Fruit fly (Drosophila melanogaster): ENCODE data around the gene CG34263.

The CG34263 gene

DNA sequence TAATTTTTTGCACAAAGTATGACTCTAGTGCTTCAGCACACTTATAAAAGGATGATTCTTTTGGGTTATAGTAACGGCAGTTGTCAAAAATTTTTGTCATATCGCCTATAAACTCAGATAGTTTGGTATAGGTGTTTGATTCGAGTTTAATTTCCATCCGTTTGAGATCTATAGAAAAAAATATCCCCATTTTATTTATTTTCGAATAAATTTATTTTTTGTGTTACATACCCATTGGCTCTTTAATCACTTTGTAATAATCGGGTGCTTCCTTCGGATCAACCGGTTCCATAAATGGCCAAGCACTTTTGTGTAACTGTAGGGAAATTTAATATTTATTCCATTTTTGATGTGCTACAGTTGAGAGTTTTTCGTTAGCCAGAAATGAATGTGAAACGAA lies 31.4 kb downstream of the CG34263 start:
- TF ChIP-seq Jra (GFP tag; optimal IDR thresholded peaks at IDR 0.05), result no peak
- TF ChIP-seq dl (GFP tag; optimal IDR thresholded peaks at IDR 0.05; ENCODE audit: insufficient read depth in 1 of 2, partially characterized antibody in 2 of 2), result no peak
- TF ChIP-seq sv (GFP tag; optimal IDR thresholded peaks at IDR 0.05), result no peak
- TF ChIP-seq Hr78 (GFP tag; optimal IDR thresholded peaks at IDR 0.05), result no peak
- TF ChIP-seq Abd-B (GFP tag; optimal IDR thresholded peaks at IDR 0.05), result no peak
- no peak for TF ChIP-seq tai (GFP tag; optimal IDR thresholded peaks at IDR 0.05)
- TF ChIP-seq sage (GFP tag; optimal IDR thresholded peaks at IDR 0.05), result no peak
- TF ChIP-seq Rel (GFP tag; optimal IDR thresholded peaks at IDR 0.05), result no peak
- no peak for TF ChIP-seq Rel (tag; optimal IDR thresholded peaks at IDR 0.05)
- TF ChIP-seq HLH106 (tag; optimal IDR thresholded peaks at IDR 0.05), result no peak
- no peak for TF ChIP-seq jim (GFP tag; optimal IDR thresholded peaks at IDR 0.05)
- TF ChIP-seq fru (GFP tag; optimal IDR thresholded peaks at IDR 0.05), result no peak
- TF ChIP-seq Dfd (GFP tag; optimal IDR thresholded peaks at IDR 0.05), result no peak
- no peak for TF ChIP-seq psq (GFP tag; optimal IDR thresholded peaks at IDR 0.05)
- TF ChIP-seq Hr83 (GFP tag; optimal IDR thresholded peaks at IDR 0.05; ENCODE audit: poor library complexity, severe bottlenecking), result no peak
- TF ChIP-seq N (GFP tag; optimal IDR thresholded peaks at IDR 0.05), result no peak
- no peak for TF ChIP-seq GATAd (GFP tag; optimal IDR thresholded peaks at IDR 0.05)
- no peak for TF ChIP-seq rgr (GFP tag; optimal IDR thresholded peaks at IDR 0.05)
- no peak for TF ChIP-seq lola (GFP tag; optimal IDR thresholded peaks at IDR 0.05)

DNA sequence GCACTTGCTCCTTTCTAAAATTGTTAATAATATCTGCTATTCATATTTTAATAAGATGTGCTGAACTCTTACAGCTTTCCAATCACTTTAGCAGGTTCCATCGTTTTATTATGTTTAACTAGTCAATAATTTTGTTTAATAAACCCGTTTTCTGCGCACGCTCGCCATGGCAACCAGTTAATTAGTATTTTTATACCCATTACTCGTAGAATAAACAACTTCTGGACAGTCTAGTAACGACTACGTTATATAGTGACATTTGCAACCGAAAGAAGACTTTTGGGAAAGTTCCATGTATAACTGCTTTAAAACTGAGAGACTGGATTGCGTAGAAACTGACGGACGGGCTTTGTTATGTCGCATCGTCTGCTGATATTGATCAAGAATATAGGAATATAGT lies 32.5 kb downstream of the CG34263 start, which contains the start of gene CG34453:
Gene CG34453 (minus strand): TSS at position 101 of the 400 bp plus-strand sequence.
- TF ChIP-seq psq (GFP tag; optimal IDR thresholded peaks at IDR 0.05) (no peak), Vsx2 (GFP tag; optimal IDR thresholded peaks at IDR 0.05; ENCODE audit: partially characterized antibody) (no peak), OdsH (GFP tag; optimal IDR thresholded peaks at IDR 0.05) (no peak), GATAd (GFP tag; optimal IDR thresholded peaks at IDR 0.05) (no peak), Dfd (GFP tag; optimal IDR thresholded peaks at IDR 0.05) (no peak), Mio (GFP tag; optimal IDR thresholded peaks at IDR 0.05) (no peak), CG9705 (GFP tag; optimal IDR thresholded peaks at IDR 0.05) (no peak), Myc (optimal IDR thresholded peaks at IDR 0.05) (no peak), brk (GFP tag; optimal IDR thresholded peaks at IDR 0.05) (no peak), Hr83 (GFP tag; optimal IDR thresholded peaks at IDR 0.05; ENCODE audit: poor library complexity, severe bottlenecking) (no peak), dl (GFP tag; optimal IDR thresholded peaks at IDR 0.05; ENCODE audit: insufficient read depth in 1 of 2, partially characterized antibody in 2 of 2) (no peak), N (GFP tag; optimal IDR thresholded peaks at IDR 0.05) (no peak), h (GFP tag; optimal IDR thresholded peaks at IDR 0.05) (no peak)

DNA sequence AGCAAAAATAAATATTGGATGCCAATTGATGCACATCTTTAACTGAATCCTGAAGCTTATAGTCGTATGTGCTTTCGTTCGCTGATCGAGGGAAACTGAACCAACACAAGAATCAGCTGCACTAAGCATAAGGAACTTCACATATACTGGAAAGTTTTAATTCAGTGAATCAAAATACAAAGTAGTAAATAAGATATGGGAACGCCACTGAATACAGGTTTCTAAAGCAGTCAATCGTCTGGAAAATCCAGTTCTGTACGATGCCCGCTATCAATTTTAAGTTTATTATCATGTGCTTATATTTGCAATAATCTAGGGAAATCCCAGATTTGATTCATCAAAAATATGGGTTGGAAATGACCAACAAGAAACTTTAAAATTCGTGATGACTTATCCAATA lies 33.4 kb downstream of the CG34263 start, which contains the start of gene CG34454:
Gene CG34454 (minus strand): TSS at position 84 of the 400 bp plus-strand sequence.
- no peak for TF ChIP-seq ey (GFP tag; optimal IDR thresholded peaks at IDR 0.05)
- no peak for TF ChIP-seq Rel (GFP tag; optimal IDR thresholded peaks at IDR 0.05)
- TF ChIP-seq Rel (tag; optimal IDR thresholded peaks at IDR 0.05), result no peak
- no peak for TF ChIP-seq Hnf4 (GFP tag; optimal IDR thresholded peaks at IDR 0.05)
- TF ChIP-seq Sp1 (GFP tag; optimal IDR thresholded peaks at IDR 0.05), result no peak
- TF ChIP-seq Hr83 (GFP tag; optimal IDR thresholded peaks at IDR 0.05; ENCODE audit: poor library complexity, severe bottlenecking), result no peak
- TF ChIP-seq jim (GFP tag; optimal IDR thresholded peaks at IDR 0.05), result no peak
- TF ChIP-seq HLH106 (tag; optimal IDR thresholded peaks at IDR 0.05), result no peak
- TF ChIP-seq fru (GFP tag; optimal IDR thresholded peaks at IDR 0.05), result no peak
- no peak for TF ChIP-seq Dif (GFP tag; optimal IDR thresholded peaks at IDR 0.05; ENCODE audit: partially characterized antibody)
- TF ChIP-seq Abd-B (GFP tag; optimal IDR thresholded peaks at IDR 0.05), result no peak

DNA sequence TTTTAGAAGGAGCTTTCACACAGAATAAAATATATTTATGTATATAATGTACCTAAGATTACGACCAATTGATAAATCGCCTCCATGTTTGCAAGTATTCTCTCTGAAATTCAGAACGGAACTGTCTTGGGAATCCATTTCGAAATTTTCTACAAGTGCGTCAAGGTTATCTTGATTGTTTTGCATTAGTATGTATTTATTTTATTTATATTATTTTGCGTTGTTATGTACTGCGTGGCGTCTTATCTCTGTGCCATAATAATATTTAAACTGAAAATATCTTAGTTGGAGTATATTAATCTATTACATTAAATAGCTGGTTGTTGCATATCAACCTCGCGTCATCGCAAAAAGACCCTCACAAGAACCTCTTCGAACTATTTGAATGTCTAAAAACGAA lies 34.2 kb downstream of the CG34263 start, which contains the start of gene CG42846:
Gene CG42846 (minus strand): TSS at position 101 of the 400 bp plus-strand sequence.
- TF ChIP-seq Rel (GFP tag; optimal IDR thresholded peaks at IDR 0.05), result no peak
- TF ChIP-seq Rel (tag; optimal IDR thresholded peaks at IDR 0.05), result peak; percentile 67
- TF ChIP-seq Hr78 (GFP tag; optimal IDR thresholded peaks at IDR 0.05), result no peak
- peak; percentile 0 for TF ChIP-seq sage (GFP tag; optimal IDR thresholded peaks at IDR 0.05)

DNA sequence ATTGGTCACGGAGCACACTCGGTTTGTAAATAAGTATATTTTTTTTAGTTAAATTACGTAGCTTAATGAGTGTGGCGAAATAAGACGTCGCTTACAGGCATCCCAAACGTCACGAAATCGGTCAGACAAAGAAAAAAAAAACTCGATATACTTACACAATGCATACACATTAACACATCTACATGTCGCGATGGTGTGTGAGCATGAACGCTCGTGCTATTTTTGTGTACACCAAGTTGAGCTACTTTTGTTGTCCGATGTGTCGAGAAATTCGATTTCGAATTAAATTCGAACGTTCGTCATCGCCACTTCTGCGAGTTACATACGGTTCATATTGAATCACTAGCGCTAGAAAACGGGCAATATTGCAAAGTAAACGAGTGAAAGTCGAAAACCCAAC lies 40.6 kb downstream of the CG34263 start:
- no peak for TF ChIP-seq Vsx2 (GFP tag; optimal IDR thresholded peaks at IDR 0.05; ENCODE audit: partially characterized antibody)
- TF ChIP-seq HLH106 (tag; optimal IDR thresholded peaks at IDR 0.05), result no peak
- no peak for TF ChIP-seq CrebA (GFP tag; optimal IDR thresholded peaks at IDR 0.05; ENCODE audit: borderline replicate concordance)
- TF ChIP-seq GATAd (GFP tag; optimal IDR thresholded peaks at IDR 0.05), result no peak
- no peak for TF ChIP-seq Abd-B (GFP tag; optimal IDR thresholded peaks at IDR 0.05)
- TF ChIP-seq Hr78 (GFP tag; optimal IDR thresholded peaks at IDR 0.05), result no peak
- TF ChIP-seq brk (GFP tag; optimal IDR thresholded peaks at IDR 0.05), result peak; percentile 30
- no peak for TF ChIP-seq Dif (GFP tag; optimal IDR thresholded peaks at IDR 0.05; ENCODE audit: partially characterized antibody)
- no peak for TF ChIP-seq Dfd (GFP tag; optimal IDR thresholded peaks at IDR 0.05)
- no peak for TF ChIP-seq fru (GFP tag; optimal IDR thresholded peaks at IDR 0.05)
- no peak for TF ChIP-seq ey (GFP tag; optimal IDR thresholded peaks at IDR 0.05)
- no peak for TF ChIP-seq tai (GFP tag; optimal IDR thresholded peaks at IDR 0.05)
- no peak for TF ChIP-seq Hnf4 (GFP tag; optimal IDR thresholded peaks at IDR 0.05)
- no peak for TF ChIP-seq br (GFP tag; optimal IDR thresholded peaks at IDR 0.05)
- no peak for TF ChIP-seq foxo (GFP tag; optimal IDR thresholded peaks at IDR 0.05)
- no peak for TF ChIP-seq dmrt93B (GFP tag; optimal IDR thresholded peaks at IDR 0.05)
- TF ChIP-seq h (GFP tag; optimal IDR thresholded peaks at IDR 0.05), result no peak
- TF ChIP-seq OdsH (GFP tag; optimal IDR thresholded peaks at IDR 0.05), result no peak
- no peak for TF ChIP-seq pan (optimal IDR thresholded peaks at IDR 0.05)
- TF ChIP-seq Mio (GFP tag; optimal IDR thresholded peaks at IDR 0.05), result no peak
- TF ChIP-seq Rel (GFP tag; optimal IDR thresholded peaks at IDR 0.05), result no peak
- no peak for TF ChIP-seq Rel (tag; optimal IDR thresholded peaks at IDR 0.05)
- no peak for TF ChIP-seq lola (GFP tag; optimal IDR thresholded peaks at IDR 0.05)
- TF ChIP-seq CG32264 (GFP tag; optimal IDR thresholded peaks at IDR 0.05), result peak; percentile 18
- TF ChIP-seq woc (GFP tag; optimal IDR thresholded peaks at IDR 0.05), result peak; percentile 14
- no peak for TF ChIP-seq N (GFP tag; optimal IDR thresholded peaks at IDR 0.05)
- TF ChIP-seq Hr83 (GFP tag; optimal IDR thresholded peaks at IDR 0.05; ENCODE audit: poor library complexity, severe bottlenecking), result peak; percentile 7
- TF ChIP-seq jim (GFP tag; optimal IDR thresholded peaks at IDR 0.05), result no peak
- no peak for TF ChIP-seq sv (GFP tag; optimal IDR thresholded peaks at IDR 0.05)
- TF ChIP-seq psq (GFP tag; optimal IDR thresholded peaks at IDR 0.05), result no peak

All from whole organism, wandering third instar larva.